Worm (Caenorhabditis elegans) whole organism, L3 larva: ENCODE measurements around the gene R02F11.9.

Experiments used
- R02D3.7 ChIP-seq: fragments of 150-350 bp; optimal IDR thresholded peaks from 2 replicates; lab custom pipeline; 2014; ENCODE audit warnings: missing biosample characterization, missing genetic modification characterization
- nhr-28 ChIP-seq: fragments of 150-350 bp; optimal IDR thresholded peaks from 2 replicates; lab custom pipeline; 2014; ENCODE audit warnings: missing biosample characterization, missing genetic modification characterization
- zag-1 ChIP-seq: fragments of 150-350 bp; optimal IDR thresholded peaks from 2 replicates; lab custom pipeline; 2014; ENCODE audit warnings: missing biosample characterization, missing genetic modification characterization

DNA sequence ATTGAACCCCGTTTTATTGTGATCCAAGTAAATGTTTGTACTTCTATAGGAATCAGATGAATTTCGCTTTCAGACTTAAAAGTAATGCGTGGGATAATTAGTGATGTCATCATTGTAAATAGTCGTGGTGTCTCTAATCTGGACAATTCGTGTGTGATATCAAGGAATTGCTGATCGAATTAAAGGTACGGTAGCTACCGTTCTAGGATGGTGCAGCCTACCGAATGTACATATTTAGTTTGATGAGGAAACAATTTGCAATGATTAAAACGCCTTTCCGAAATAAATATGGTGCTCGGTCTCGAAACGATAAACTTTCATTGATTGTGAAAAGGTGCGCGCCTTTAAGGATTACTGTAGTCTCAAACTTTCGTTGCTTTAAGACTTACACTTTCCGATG lies 28.7 kb upstream of the R02F11.9 start:
- TF ChIP-seq zag-1 (tag; lab: Kevin White, UChicago): no peak
- no peak for TF ChIP-seq R02D3.7
- TF ChIP-seq nhr-28 (tag; lab: Kevin White, UChicago): no peak
